Fruit fly (Drosophila melanogaster) whole organism, embryonic: Measurements from ENCODE around the gene NdufA3.

Source experiments
- Aef1 ChIP-seq: fragments of 200-800 bp; sonication (Bioruptor generic); IDR thresholded peaks from 3 replicates; pipeline ENCODE4 v1.3.6; 2022; ENCODE audit warnings: missing biosample characterization, missing genetic modification characterization
- BEAF-32 ChIP-seq: fragments of 200-800 bp; sonication (Bioruptor generic); optimal IDR thresholded peaks from 3 replicates; lab custom pipeline; 2017; ENCODE audit warnings: missing biosample characterization, missing genetic modification characterization, mild to moderate bottlenecking, moderate library complexity, missing genetic modification reagents
- Blimp-1 ChIP-seq: fragments of 200-800 bp; sonication (Bioruptor generic); optimal IDR thresholded peaks from 3 replicates; lab custom pipeline; 2018; ENCODE audit warnings: missing biosample characterization, missing genetic modification characterization, mild to moderate bottlenecking, moderate library complexity, missing genetic modification reagents
- CG10274 ChIP-seq: fragments of 200-800 bp; sonication (Bioruptor generic); optimal IDR thresholded peaks from 3 replicates; lab custom pipeline; 2017; ENCODE audit warnings: missing biosample characterization, mild to moderate bottlenecking, missing genetic modification characterization
- CG11085 ChIP-seq: fragments of 200-800 bp; sonication (Bioruptor generic); IDR thresholded peaks from 2 replicates; pipeline ENCODE4 v1.3.6; 2022; ENCODE audit warnings: missing biosample characterization, missing genetic modification characterization
- CG14965 ChIP-seq: fragments of 200-800 bp; sonication (Bioruptor generic); optimal IDR thresholded peaks from 2 replicates; lab custom pipeline; 2016; ENCODE audit warnings: missing biosample characterization, missing genetic modification characterization, borderline replicate concordance
- CG15011 ChIP-seq: fragments of 200-800 bp; sonication (Bioruptor generic); optimal IDR thresholded peaks from 3 replicates; lab custom pipeline; 2018; ENCODE audit warnings: missing biosample characterization, mild to moderate bottlenecking, missing genetic modification characterization
- CG15269 ChIP-seq: fragments of 200-800 bp; sonication (Bioruptor generic); optimal IDR thresholded peaks from 2 replicates; lab custom pipeline; 2018; ENCODE audit warnings: missing biosample characterization, mild to moderate bottlenecking, missing genetic modification characterization, moderate library complexity
- CG16815 ChIP-seq: fragments of 200-800 bp; sonication (Bioruptor generic); optimal IDR thresholded peaks from 3 replicates; lab custom pipeline; 2017; ENCODE audit warnings: missing biosample characterization, mild to moderate bottlenecking, missing genetic modification characterization
- CG17361 ChIP-seq: fragments of 200-800 bp; sonication (Bioruptor generic); IDR thresholded peaks from 3 replicates; pipeline ENCODE4 v1.3.6; 2022; ENCODE audit warnings: missing biosample characterization, missing genetic modification characterization
- CG18476 ChIP-seq: fragments of 200-800 bp; sonication (Bioruptor generic); optimal IDR thresholded peaks from 2 replicates; lab custom pipeline; 2016; ENCODE audit warnings: missing biosample characterization, mild to moderate bottlenecking, missing genetic modification characterization
- CG2889 ChIP-seq: fragments of 200-800 bp; sonication (Bioruptor generic); IDR thresholded peaks from 3 replicates; pipeline ENCODE4 v1.3.6; 2022; ENCODE audit warnings: missing biosample characterization, missing genetic modification characterization
- CG30020 ChIP-seq: fragments of 200-800 bp; optimal IDR thresholded peaks from 2 replicates; lab custom pipeline; 2019; ENCODE audit warnings: missing biosample characterization, mild to moderate bottlenecking, missing genetic modification characterization, moderate library complexity
- CG32772 ChIP-seq: fragments of 200-800 bp; sonication (Bioruptor generic); IDR thresholded peaks from 2 replicates; pipeline ENCODE4 v1.3.6; 2022; ENCODE audit warnings: missing biosample characterization, missing genetic modification characterization
- CG33557 ChIP-seq: fragments of 200-800 bp; sonication (Bioruptor generic); optimal IDR thresholded peaks from 2 replicates; lab custom pipeline; 2019; ENCODE audit warnings: missing biosample characterization, mild to moderate bottlenecking, missing genetic modification characterization, moderate library complexity
- CG4820 ChIP-seq: fragments of 200-800 bp; sonication (Bioruptor generic); optimal IDR thresholded peaks from 3 replicates; lab custom pipeline; 2016; ENCODE audit warnings: missing biosample characterization, missing genetic modification characterization
- CG6765 ChIP-seq: fragments of 200-800 bp; sonication (Bioruptor generic); optimal IDR thresholded peaks from 3 replicates; lab custom pipeline; 2017; ENCODE audit warnings: missing biosample characterization, mild to moderate bottlenecking, missing genetic modification characterization
- CG9817 ChIP-seq: fragments of 200-800 bp; sonication (Bioruptor generic); optimal IDR thresholded peaks from 2 replicates; lab custom pipeline; 2018; ENCODE audit warnings: missing biosample characterization, mild to moderate bottlenecking, missing genetic modification characterization, moderate library complexity
- Dbx ChIP-seq: fragments of 200-800 bp; sonication (Bioruptor generic); IDR thresholded peaks from 3 replicates; pipeline ENCODE4 v1.3.6; 2022; ENCODE audit warnings: missing biosample characterization, missing genetic modification characterization
- Dfd ChIP-seq, 2 experiments: fragments of >200 bp; optimal IDR thresholded peaks; 2 replicates each; lab custom pipeline; 2017; ENCODE audit warnings: missing biosample characterization in 2 of 2, missing genetic modification characterization in 2 of 2
- Dip3 ChIP-seq: fragments of 200-800 bp; sonication (Bioruptor generic); optimal IDR thresholded peaks from 3 replicates; lab custom pipeline; 2016; ENCODE audit warnings: missing biosample characterization, missing genetic modification characterization
- Drgx ChIP-seq: fragments of 200-800 bp; sonication (Bioruptor generic); IDR thresholded peaks from 2 replicates; pipeline ENCODE4 v1.3.6; 2022; ENCODE audit warnings: missing biosample characterization, missing genetic modification characterization
- Ets97D ChIP-seq: fragments of 200-800 bp; sonication (Bioruptor generic); optimal IDR thresholded peaks from 3 replicates; lab custom pipeline; 2016; ENCODE audit warnings: missing biosample characterization, missing genetic modification characterization
- GATAe ChIP-seq: fragments of 200-800 bp; sonication (Bioruptor generic); conservative IDR thresholded peaks from 2 replicates; pipeline ENCODE4 v1.3.6; 2022; ENCODE audit warnings: missing biosample characterization, missing genetic modification characterization
- HmgD ChIP-seq: fragments of 200-800 bp; sonication (Bioruptor generic); optimal IDR thresholded peaks from 3 replicates; lab custom pipeline; 2016; ENCODE audit warnings: missing biosample characterization, missing genetic modification characterization
- Hsf ChIP-seq: fragments of 200-800 bp; sonication (Bioruptor generic); optimal IDR thresholded peaks from 3 replicates; lab custom pipeline; 2016; ENCODE audit warnings: missing biosample characterization, missing genetic modification characterization
- Jarid2 ChIP-seq: fragments of 200-800 bp; sonication (Bioruptor generic); optimal IDR thresholded peaks from 3 replicates; lab custom pipeline; 2017; ENCODE audit warnings: mild to moderate bottlenecking, missing biosample characterization, missing genetic modification reagents, missing genetic modification characterization
- MBD-R2 ChIP-seq: fragments of 200-800 bp; sonication (Bioruptor generic); IDR thresholded peaks from 2 replicates; pipeline ENCODE4 v1.3.6; 2022; ENCODE audit warnings: missing biosample characterization, missing genetic modification characterization
- Max ChIP-seq: fragments of 200-800 bp; sonication (Bioruptor generic); optimal IDR thresholded peaks from 2 replicates; lab custom pipeline; 2016; ENCODE audit warnings: missing biosample characterization, mild to moderate bottlenecking, missing genetic modification characterization
- Side ChIP-seq: fragments of 200-800 bp; sonication (Bioruptor generic); optimal IDR thresholded peaks from 2 replicates; lab custom pipeline; 2016; ENCODE audit warnings: missing biosample characterization, missing genetic modification characterization
- ara ChIP-seq: fragments of 200-800 bp; sonication (Bioruptor generic); IDR thresholded peaks from 2 replicates; pipeline ENCODE4 v1.3.6; 2022; ENCODE audit warnings: missing biosample characterization, missing genetic modification characterization
- caup ChIP-seq: fragments of 200-800 bp; sonication (Bioruptor generic); optimal IDR thresholded peaks from 3 replicates; lab custom pipeline; 2017; ENCODE audit warnings: missing biosample characterization, mild to moderate bottlenecking, missing genetic modification characterization, moderate library complexity; ENCODE audit not compliant: severe bottlenecking
- chm ChIP-seq: fragments of 200-800 bp; sonication (Bioruptor generic); IDR thresholded peaks from 2 replicates; pipeline ENCODE4 v1.3.6; 2022; ENCODE audit warnings: missing biosample characterization, missing genetic modification characterization
- dpn ChIP-seq, 2 experiments: fragments of 200-800 bp; sonication (Bioruptor generic); optimal IDR thresholded peaks; 3 replicates each; lab custom pipeline; 2016; ENCODE audit warnings: missing biosample characterization in 2 of 2, missing genetic modification characterization in 2 of 2
- ems ChIP-seq: fragments of 200-800 bp; sonication (Bioruptor generic); optimal IDR thresholded peaks from 3 replicates; lab custom pipeline; 2016; ENCODE audit warnings: missing biosample characterization, missing genetic modification characterization
- ham ChIP-seq: fragments of 200-800 bp; sonication (Bioruptor generic); IDR thresholded peaks from 2 replicates; pipeline ENCODE4 v1.3.6; 2022; ENCODE audit warnings: missing biosample characterization, missing genetic modification characterization
- kah ChIP-seq: fragments of 200-800 bp; sonication (Bioruptor generic); optimal IDR thresholded peaks from 2 replicates; lab custom pipeline; 2018; ENCODE audit warnings: missing biosample characterization, mild to moderate bottlenecking, missing genetic modification characterization
- kni ChIP-seq: fragments of 200-800 bp; sonication (Bioruptor generic); optimal IDR thresholded peaks from 3 replicates; lab custom pipeline; 2017; ENCODE audit warnings: mild to moderate bottlenecking, missing biosample characterization, missing genetic modification reagents, missing genetic modification characterization
- lilli ChIP-seq: fragments of 200-800 bp; sonication (Bioruptor generic); optimal IDR thresholded peaks from 3 replicates; lab custom pipeline; 2016; ENCODE audit warnings: missing biosample characterization, missing genetic modification characterization
- lola ChIP-seq, 3 experiments: fragments of >200 bp in 2 of 3; fragments of 200-800 bp in 1 of 3; sonication (Bioruptor generic) in 1 of 3; optimal IDR thresholded peaks; 2 replicates each; lab custom pipeline; 2017 to 2019; ENCODE audit warnings: missing biosample characterization in 3 of 3, missing genetic modification characterization in 3 of 3, mild to moderate bottlenecking in 1 of 3, moderate library complexity in 1 of 3
- lov ChIP-seq, 2 experiments: fragments of 200-800 bp in 1 of 2; fragments of >200 bp in 1 of 2; sonication (Bioruptor generic) in 1 of 2; IDR thresholded peaks in 1 of 2; optimal IDR thresholded peaks in 1 of 2; 2 replicates in 1 of 2; 3 replicates in 1 of 2; pipeline versions ENCODE4 v1.3.6 to Lab custom; 2017 to 2022; ENCODE audit warnings: missing biosample characterization in 1 of 2, missing genetic modification characterization in 1 of 2
- luna ChIP-seq: fragments of 200-800 bp; sonication (Bioruptor generic); optimal IDR thresholded peaks from 2 replicates; lab custom pipeline; 2016; ENCODE audit warnings: missing biosample characterization, missing genetic modification characterization
- pros ChIP-seq: fragments of 200-800 bp; sonication (Bioruptor generic); optimal IDR thresholded peaks from 3 replicates; lab custom pipeline; 2019; ENCODE audit warnings: missing biosample characterization, mild to moderate bottlenecking, missing genetic modification characterization, moderate library complexity
- sens-2 ChIP-seq: fragments of 200-800 bp; sonication (Bioruptor generic); IDR thresholded peaks from 2 replicates; pipeline ENCODE4 v1.3.6; 2022; ENCODE audit warnings: missing biosample characterization, missing genetic modification characterization
- shn ChIP-seq: fragments of 200-800 bp; sonication (Bioruptor generic); optimal IDR thresholded peaks from 3 replicates; lab custom pipeline; 2016; ENCODE audit warnings: missing biosample characterization, missing genetic modification characterization
- ssp ChIP-seq: fragments of 200-800 bp; sonication (Bioruptor generic); IDR thresholded peaks from 2 replicates; pipeline ENCODE4 v1.3.6; 2022; ENCODE audit warnings: missing biosample characterization, missing genetic modification characterization
- stwl ChIP-seq: fragments of 200-800 bp; sonication (Bioruptor generic); optimal IDR thresholded peaks from 3 replicates; lab custom pipeline; 2018; ENCODE audit warnings: missing biosample characterization, mild to moderate bottlenecking, missing genetic modification characterization, moderate library complexity
- ttk ChIP-seq: fragments of 200-800 bp; sonication (Bioruptor generic); IDR thresholded peaks from 2 replicates; pipeline ENCODE4 v2.1.2; 2022; ENCODE audit warnings: missing biosample characterization, missing genetic modification characterization
- zen2 ChIP-seq: fragments of 200-800 bp; sonication (Bioruptor generic); IDR thresholded peaks from 3 replicates; pipeline ENCODE4 v1.3.6; 2022; ENCODE audit warnings: missing biosample characterization, missing genetic modification characterization; ENCODE audit not compliant: partially characterized antibody
- zfh1 ChIP-seq: fragments of 200-800 bp; sonication (Bioruptor generic); IDR thresholded peaks from 3 replicates; pipeline ENCODE4 v1.3.6; 2022; ENCODE audit warnings: missing biosample characterization, missing genetic modification characterization

Gene NdufA3

dm6 chrX:9196362-9196761, 36.5 kb upstream of the NdufA3 start, which contains the start of gene CG12118 (continued):
- TF ChIP-seq CG17361 (peak; percentile 80), ttk (GFP tag; lab: Robert Waterston, UW) (peak; percentile 71), Drgx (GFP tag; lab: Robert Waterston, UW) (peak; percentile 62), BEAF-32 (GFP tag; lab: Kevin White, UChicago) (peak; percentile 89), CG9817 (tag; lab: Kevin White, UChicago) (peak; percentile 74), kni (no peak), Side (GFP tag; lab: Kevin White, UChicago) (peak; percentile 3), caup (peak; percentile 62), dpn (GFP tag; optimal IDR thresholded peaks at IDR 0.05; lab: Kevin White, UChicago) (peak; percentile 21 to 88), stwl (tag; lab: Kevin White, UChicago) (peak; percentile 35), Dbx (GFP tag; lab: Robert Waterston, UW) (peak; percentile 82), Blimp-1 (GFP tag; lab: Kevin White, UChicago) (peak; percentile 78), Dip3 (peak; percentile 35), Hsf (GFP tag; lab: Kevin White, UChicago) (peak; percentile 71), CG18476 (GFP tag; lab: Kevin White, UChicago) (peak; percentile 73), CG14965 (GFP tag; lab: Kevin White, UChicago) (no peak), HmgD (GFP tag; lab: Kevin White, UChicago) (no peak), CG6765 (GFP tag; lab: Kevin White, UChicago) (no peak), Jarid2 (no peak), ssp (peak; percentile 74), ems (peak; percentile 17), sens-2 (0 out of 2 replicates have a peak, but pooled peaks have one; percentile 46), chm (GFP tag; lab: Robert Waterston, UW) (peak; percentile 92), GATAe (GFP tag; lab: Robert Waterston, UW) (no peak; the same call in 1 of the 2 replicates), Max (GFP tag; lab: Kevin White, UChicago) (peak; percentile 73), lola (GFP tag; optimal IDR thresholded peaks at IDR 0.05; lab: Kevin White, UChicago) (peak in 1 of 3 experiments; percentile 75), CG30020 (tag; lab: Kevin White, UChicago) (peak; percentile 41), Dfd (GFP tag; optimal IDR thresholded peaks at IDR 0.05; lab: Kevin White, UChicago) (no peak), lov (optimal IDR thresholded peaks at IDR 0.05; lab: Kevin White, UChicago) (no peak), lov (GFP tag; IDR thresholded peaks at IDR 0.05; lab: Robert Waterston, UW) (peak; percentile 84), CG15011 (peak; percentile 20), zfh1 (GFP tag; lab: Robert Waterston, UW) (peak; percentile 89), zen2 (GFP tag; lab: Robert Waterston, UW) (peak; percentile 69; the same call in 1 of the 3 replicates), shn (GFP tag; lab: Kevin White, UChicago) (no peak), CG2889 (GFP tag; lab: Robert Waterston, UW) (peak; percentile 84), CG15269 (peak; percentile 75), CG32772 (GFP tag; lab: Robert Waterston, UW) (peak; percentile 75), lilli (GFP tag; lab: Kevin White, UChicago) (peak; percentile 82), MBD-R2 (GFP tag; lab: Robert Waterston, UW) (peak; percentile 87), CG16815 (peak; percentile 55), ham (GFP tag; lab: Robert Waterston, UW) (peak; percentile 33; the same call in 1 of the 2 replicates), luna (GFP tag; lab: Kevin White, UChicago) (no peak), Ets97D (GFP tag; lab: Kevin White, UChicago) (peak; percentile 36), ara (GFP tag; lab: Robert Waterston, UW) (peak; percentile 73), pros (GFP tag; lab: Kevin White, UChicago) (no peak), CG10274 (no peak), CG33557 (GFP tag; lab: Kevin White, UChicago) (peak; percentile 64), CG4820 (GFP tag; lab: Kevin White, UChicago) (peak; percentile 65), kah (no peak), CG11085 (0 out of 2 replicates have a peak, but pooled peaks have one; percentile 42), Aef1 (GFP tag; lab: Robert Waterston, UW) (peak; percentile 75)
